Worm (Caenorhabditis elegans) whole organism, L4 larva: ENCODE results near the gene ubh-1.
A peak's percentile ranks its signal among the peaks of the same experiment; 100 is the strongest.

Experiments
- R02D3.7 ChIP-seq: fragments of 150-350 bp; sonication (generic microtip); optimal IDR thresholded peaks from 3 replicates; lab custom pipeline; 2014; ENCODE audit warnings: missing biosample characterization, missing genetic modification characterization
- T20F7.1 ChIP-seq: fragments of 200-800 bp; sonication (Bioruptor generic); optimal IDR thresholded peaks from 2 replicates; lab custom pipeline; 2018; ENCODE audit warnings: mild to moderate bottlenecking, missing genetic modification characterization, missing compliant biosample characterization
- attf-4 ChIP-seq: sonication (generic microtip); optimal IDR thresholded peaks from 3 replicates; lab custom pipeline; 2017; ENCODE audit warnings: missing biosample characterization, missing genetic modification characterization
- ceh-20 ChIP-seq: fragments of 200-800 bp; sonication (Bioruptor generic); IDR thresholded peaks from 2 replicates; pipeline ENCODE4 v1.3.6; 2022; ENCODE audit warnings: missing genetic modification reagents, missing genetic modification characterization, missing compliant biosample characterization
- ceh-32 ChIP-seq: sonication (generic microtip); optimal IDR thresholded peaks from 2 replicates; lab custom pipeline; 2016; ENCODE audit warnings: mild to moderate bottlenecking, missing genetic modification characterization, missing compliant biosample characterization; ENCODE audit not compliant: poor library complexity
- ceh-62 ChIP-seq: sonication (generic microtip); optimal IDR thresholded peaks from 2 replicates; lab custom pipeline; 2017; ENCODE audit warnings: missing biosample characterization, missing genetic modification characterization
- daf-16 ChIP-seq, 3 experiments: sonication (generic microtip); optimal IDR thresholded peaks; 2 replicates each; lab custom pipeline; 2016 to 2017; ENCODE audit warnings: missing genetic modification characterization in 3 of 3, missing genetic modification reagents in 3 of 3, mild to moderate bottlenecking in 2 of 3, missing compliant biosample characterization in 2 of 3, missing biosample characterization in 1 of 3, moderate library complexity in 1 of 3
- daf-19 ChIP-seq: fragments of 200-800 bp; sonication (Bioruptor generic); conservative IDR thresholded peaks from 2 replicates; pipeline ENCODE4 v1.3.6; 2022; ENCODE audit warnings: missing genetic modification characterization, missing compliant biosample characterization
- daf-8 ChIP-seq: fragments of 200-800 bp; sonication (Bioruptor generic); IDR thresholded peaks from 2 replicates; pipeline ENCODE4 v1.3.6; 2022; ENCODE audit warnings: missing genetic modification characterization, missing compliant biosample characterization
- dmd-6 ChIP-seq: fragments of 200-800 bp; sonication (Bioruptor generic); IDR thresholded peaks from 2 replicates; pipeline ENCODE4 v1.3.6; 2022; ENCODE audit warnings: missing genetic modification reagents, missing genetic modification characterization, missing compliant biosample characterization
- dmd-9 ChIP-seq: fragments of 200-800 bp; sonication (Bioruptor generic); IDR thresholded peaks from 2 replicates; pipeline ENCODE4 v1.3.6; 2022; ENCODE audit warnings: missing genetic modification reagents, missing genetic modification characterization, missing compliant biosample characterization
- dve-1 ChIP-seq: sonication (generic microtip); optimal IDR thresholded peaks from 2 replicates; lab custom pipeline; 2017; ENCODE audit warnings: antibody characterized with exemption, mild to moderate bottlenecking, missing genetic modification characterization, missing compliant biosample characterization; ENCODE audit not compliant: insufficient read depth
- egl-27 ChIP-seq: sonication (generic microtip); optimal IDR thresholded peaks from 3 replicates; lab custom pipeline; 2017; ENCODE audit warnings: missing biosample characterization, missing genetic modification reagents, missing genetic modification characterization
- fos-1 ChIP-seq: fragments of 150-350 bp; optimal IDR thresholded peaks from 2 replicates; lab custom pipeline; 2014; ENCODE audit warnings: missing biosample characterization, missing genetic modification characterization
- gei-8 ChIP-seq: fragments of 200-800 bp; sonication (Bioruptor generic); optimal IDR thresholded peaks from 2 replicates; lab custom pipeline; 2018; ENCODE audit warnings: mild to moderate bottlenecking, missing genetic modification characterization, missing compliant biosample characterization
- hlh-11 ChIP-seq: fragments of 200-800 bp; sonication (Bioruptor generic); optimal IDR thresholded peaks from 2 replicates; lab custom pipeline; 2018; ENCODE audit warnings: mild to moderate bottlenecking, missing genetic modification characterization, missing compliant biosample characterization
- lim-7 ChIP-seq: fragments of 200-800 bp; sonication (Bioruptor generic); IDR thresholded peaks from 2 replicates; pipeline ENCODE4 v1.3.6; 2022; ENCODE audit warnings: missing genetic modification characterization, missing compliant biosample characterization
- lin-1 ChIP-seq: fragments of 200-800 bp; sonication (Bioruptor generic); IDR thresholded peaks from 2 replicates; pipeline ENCODE4 v1.3.6; 2022; ENCODE audit warnings: missing genetic modification reagents, missing genetic modification characterization, missing compliant biosample characterization
- lin-13 ChIP-seq: fragments of 150-350 bp; optimal IDR thresholded peaks from 2 replicates; lab custom pipeline; 2014; ENCODE audit warnings: missing biosample characterization, missing genetic modification reagents, missing genetic modification characterization
- lin-15B ChIP-seq: fragments of 150-350 bp; sonication (generic microtip); optimal IDR thresholded peaks from 3 replicates; lab custom pipeline; 2014; ENCODE audit warnings: missing biosample characterization, missing genetic modification characterization
- lin-38 ChIP-seq: fragments of 200-800 bp; sonication (Bioruptor generic); IDR thresholded peaks from 2 replicates; pipeline ENCODE4 v1.3.6; 2022; ENCODE audit warnings: missing genetic modification reagents, missing genetic modification characterization, missing compliant biosample characterization
- lir-3 ChIP-seq: sonication (generic microtip); optimal IDR thresholded peaks from 2 replicates; lab custom pipeline; 2016; ENCODE audit warnings: mild to moderate bottlenecking, missing genetic modification characterization, missing compliant biosample characterization
- lsy-2 ChIP-seq, 2 experiments: fragments of 150-350 bp in 1 of 2; sonication (generic microtip) in 1 of 2; optimal IDR thresholded peaks; 2 replicates each; lab custom pipeline; 2014 to 2017; ENCODE audit warnings: missing biosample characterization in 2 of 2, missing genetic modification characterization in 2 of 2
- mdt-29 ChIP-seq: fragments of 200-800 bp; sonication (Bioruptor generic); IDR thresholded peaks from 2 replicates; pipeline ENCODE4 v1.3.6; 2022; ENCODE audit warnings: missing genetic modification reagents, missing genetic modification characterization, missing compliant biosample characterization
- mep-1 ChIP-seq: fragments of 150-350 bp; sonication (generic microtip); optimal IDR thresholded peaks from 3 replicates; lab custom pipeline; 2014; ENCODE audit warnings: missing biosample characterization, missing genetic modification characterization
- mxl-2 ChIP-seq: fragments of 200-800 bp; sonication (Bioruptor generic); conservative IDR thresholded peaks from 2 replicates; pipeline ENCODE4 v1.3.6; 2022; ENCODE audit warnings: missing genetic modification reagents, missing genetic modification characterization, missing compliant biosample characterization
- mxl-3 ChIP-seq: fragments of 200-800 bp; sonication (Bioruptor generic); optimal IDR thresholded peaks from 2 replicates; lab custom pipeline; 2018; ENCODE audit warnings: mild to moderate bottlenecking, missing genetic modification characterization, missing compliant biosample characterization
- nhr-10 ChIP-seq: fragments of 150-350 bp; optimal IDR thresholded peaks from 2 replicates; lab custom pipeline; 2014; ENCODE audit warnings: missing biosample characterization, missing genetic modification characterization
- nhr-102 ChIP-seq: sonication (generic microtip); optimal IDR thresholded peaks from 2 replicates; lab custom pipeline; 2016; ENCODE audit warnings: mild to moderate bottlenecking, missing genetic modification characterization, moderate library complexity, missing compliant biosample characterization
- nhr-11 ChIP-seq: fragments of 150-350 bp; optimal IDR thresholded peaks from 2 replicates; lab custom pipeline; 2014; ENCODE audit warnings: missing biosample characterization, missing genetic modification characterization
- nhr-25 ChIP-seq: sonication (generic microtip); optimal IDR thresholded peaks from 2 replicates; lab custom pipeline; 2017; ENCODE audit warnings: missing genetic modification characterization, mild to moderate bottlenecking, missing compliant biosample characterization, antibody characterized with exemption, moderate library complexity, borderline replicate concordance; ENCODE audit not compliant: insufficient read depth
- nhr-28 ChIP-seq: fragments of 150-350 bp; optimal IDR thresholded peaks from 2 replicates; lab custom pipeline; 2014; ENCODE audit warnings: missing biosample characterization, missing genetic modification characterization
- nhr-42 ChIP-seq: fragments of 200-800 bp; sonication (Bioruptor generic); IDR thresholded peaks from 2 replicates; pipeline ENCODE4 v1.3.6; 2022; ENCODE audit warnings: missing genetic modification characterization, missing compliant biosample characterization
- nhr-6 ChIP-seq: fragments of 150-350 bp; optimal IDR thresholded peaks from 2 replicates; lab custom pipeline; 2014; ENCODE audit warnings: missing biosample characterization, missing genetic modification characterization
- nhr-76 ChIP-seq: fragments of 150-350 bp; optimal IDR thresholded peaks from 2 replicates; lab custom pipeline; 2014; ENCODE audit warnings: missing biosample characterization, missing genetic modification characterization
- nhr-77 ChIP-seq: fragments of 150-350 bp; optimal IDR thresholded peaks from 2 replicates; lab custom pipeline; 2014; ENCODE audit warnings: missing biosample characterization, missing genetic modification characterization
- pha-4 ChIP-seq, 2 experiments: fragments of 150-350 bp in 1 of 2; fragments of 200-800 bp in 1 of 2; sonication (Bioruptor generic) in 1 of 2; IDR thresholded peaks in 1 of 2; optimal IDR thresholded peaks in 1 of 2; 2 replicates each; pipeline versions ENCODE4 v1.3.6 to Lab custom; 2014 to 2022; ENCODE audit warnings: missing genetic modification characterization in 2 of 2, missing genetic modification reagents in 2 of 2, missing biosample characterization in 1 of 2, missing compliant biosample characterization in 1 of 2
- sdz-12 ChIP-seq: fragments of 200-800 bp; sonication (Bioruptor generic); optimal IDR thresholded peaks from 2 replicates; lab custom pipeline; 2018; ENCODE audit warnings: mild to moderate bottlenecking, missing genetic modification characterization, missing compliant biosample characterization
- skn-1 ChIP-seq: fragments of 150-350 bp; optimal IDR thresholded peaks from 2 replicates; lab custom pipeline; 2014; ENCODE audit warnings: missing biosample characterization, missing genetic modification characterization
- tra-1 ChIP-seq: fragments of 200-800 bp; sonication (Bioruptor generic); IDR thresholded peaks from 2 replicates; pipeline ENCODE4 v1.3.6; 2022; ENCODE audit warnings: missing genetic modification reagents, missing genetic modification characterization, missing compliant biosample characterization
- zag-1 ChIP-seq: fragments of 150-350 bp; optimal IDR thresholded peaks from 2 replicates; lab custom pipeline; 2014; ENCODE audit warnings: missing biosample characterization, missing genetic modification characterization
- zfp-3 ChIP-seq: fragments of 200-800 bp; sonication (Bioruptor generic); conservative IDR thresholded peaks from 2 replicates; pipeline ENCODE4 v1.3.6; 2022; ENCODE audit warnings: missing genetic modification reagents, missing genetic modification characterization, missing compliant biosample characterization

The ubh-1 gene

DNA sequence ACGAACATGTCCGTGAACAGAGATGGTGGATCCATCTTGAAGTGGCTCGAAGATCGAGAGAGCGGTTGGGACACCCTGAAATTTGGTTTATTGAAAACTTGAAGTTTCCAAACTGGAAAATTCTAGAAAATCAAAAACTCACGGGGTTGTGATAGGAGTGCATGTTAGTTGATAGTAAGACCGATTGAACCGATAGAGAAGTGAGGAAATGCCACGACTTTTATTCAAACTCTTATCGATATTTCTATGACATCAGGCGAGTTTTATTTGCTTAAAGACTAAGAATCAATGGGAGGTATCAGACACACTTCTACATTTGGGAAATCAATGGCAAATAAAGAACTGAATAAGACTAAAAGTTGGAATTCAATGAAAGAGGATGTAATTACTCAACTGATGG lies 22.4 kb downstream of the ubh-1 start, which contains the start of gene lec-10 (continued):
- no peak for TF ChIP-seq skn-1 (tag; lab: Kevin White, UChicago)
- TF ChIP-seq mxl-3 (GFP tag; lab: Kevin White, UChicago), result no peak
- peak; percentile 57; the same call in 1 of the 2 replicates for TF ChIP-seq mdt-29 (GFP tag; lab: Robert Waterston, UW)
- TF ChIP-seq dmd-6 (GFP tag; lab: Robert Waterston, UW), result peak; percentile 84
- no peak for TF ChIP-seq daf-19
- TF ChIP-seq R02D3.7 (tag; lab: Kevin White, UChicago), result no peak
- TF ChIP-seq nhr-25 (tag; lab: Kevin White, UChicago), result no peak
- TF ChIP-seq mxl-2 (GFP tag; lab: Robert Waterston, UW), result no peak
- no peak for TF ChIP-seq egl-27 (tag; lab: Kevin White, UChicago)
- TF ChIP-seq fos-1 (tag; lab: Kevin White, UChicago), result no peak
- TF ChIP-seq ceh-20, result no peak
- peak; percentile 6 for TF ChIP-seq lin-13
- TF ChIP-seq lsy-2 (tag; optimal IDR thresholded peaks at IDR 0.05; lab: Kevin White, UChicago), result peak in 1 of 2 experiments; percentile 29
- no peak for TF ChIP-seq attf-4 (tag; lab: Kevin White, UChicago)
- TF ChIP-seq pha-4 (GFP tag; IDR thresholded peaks at IDR 0.05; lab: Robert Waterston, UW), result peak; percentile 8; the same call in 1 of the 2 replicates
- TF ChIP-seq pha-4 (tag; optimal IDR thresholded peaks at IDR 0.05; lab: Kevin White, UChicago), result no peak
- no peak for TF ChIP-seq dmd-9 (GFP tag; lab: Robert Waterston, UW)
- no peak for TF ChIP-seq nhr-42 (GFP tag; lab: Robert Waterston, UW)
- TF ChIP-seq ceh-62 (tag; lab: Kevin White, UChicago), result no peak
- TF ChIP-seq, all 104 proteins: peak for 20

DNA sequence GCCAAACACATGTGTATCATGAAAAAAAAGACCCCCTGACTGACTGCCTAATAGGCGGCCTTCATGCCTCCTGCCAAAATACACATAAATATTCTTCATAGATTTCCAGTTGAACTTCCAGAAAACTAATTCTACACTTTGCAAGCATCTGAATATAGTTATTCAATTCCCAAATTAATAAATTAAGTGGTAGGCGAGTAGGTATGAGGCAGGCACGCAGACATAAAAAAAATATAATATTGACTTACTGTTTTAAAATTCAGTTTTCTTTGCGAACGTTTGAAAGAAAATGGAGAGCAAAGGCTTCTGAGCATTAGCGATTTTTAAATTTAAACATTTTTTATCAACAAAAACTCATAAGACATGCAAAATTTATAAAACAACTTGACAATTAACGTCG lies 23.3 kb downstream of the ubh-1 start:
- TF ChIP-seq lim-7 (GFP tag; lab: Robert Waterston, UW) (no peak; the same call in 1 of the 2 replicates), hlh-11 (peak; percentile 14), ceh-32 (no peak), lin-1 (GFP tag; lab: Robert Waterston, UW) (peak; percentile 30; the same call in 1 of the 2 replicates), lin-15B (peak; percentile 14), sdz-12 (GFP tag; lab: Kevin White, UChicago) (no peak), zag-1 (tag; lab: Kevin White, UChicago) (no peak), nhr-102 (tag; lab: Kevin White, UChicago) (peak; percentile 27), gei-8 (GFP tag; lab: Kevin White, UChicago) (peak; percentile 21), T20F7.1 (GFP tag; lab: Kevin White, UChicago) (peak; percentile 22), nhr-77 (peak; percentile 69), zfp-3 (peak; percentile 77), lir-3 (tag; lab: Kevin White, UChicago) (no peak), nhr-28 (tag; lab: Kevin White, UChicago) (no peak), daf-8 (GFP tag; lab: Robert Waterston, UW) (no peak), dve-1 (tag; lab: Kevin White, UChicago) (peak; percentile 30), nhr-10 (peak; percentile 9), nhr-11 (tag; lab: Kevin White, UChicago) (no peak), daf-16 (GFP tag; optimal IDR thresholded peaks at IDR 0.05; lab: Kevin White, UChicago) (peak in 1 of 2 experiments; percentile 11), daf-16 (tag; optimal IDR thresholded peaks at IDR 0.05; lab: Kevin White, UChicago) (peak; percentile 34), mep-1 (peak; percentile 31), tra-1 (GFP tag; lab: Robert Waterston, UW) (peak; percentile 53; the same call in 1 of the 2 replicates), pha-4 (GFP tag; IDR thresholded peaks at IDR 0.05; lab: Robert Waterston, UW) (peak; percentile 40; the same call in 1 of the 2 replicates), pha-4 (tag; optimal IDR thresholded peaks at IDR 0.05; lab: Kevin White, UChicago) (no peak), nhr-6 (no peak), lin-38 (peak; percentile 19; the same call in 1 of the 2 replicates), lsy-2 (tag; optimal IDR thresholded peaks at IDR 0.05; lab: Kevin White, UChicago) (peak in 1 of 2 experiments; percentile 8), nhr-76 (no peak), dmd-6 (GFP tag; lab: Robert Waterston, UW) (peak; percentile 35; the same call in 1 of the 2 replicates)
- TF ChIP-seq, all 104 proteins: peak for 17
